Worm (Caenorhabditis elegans) whole organism, L1 larva: Measurements from ENCODE around the gene F22F4.4.

ENCODE experiments used
- C04F5.9 ChIP-seq: sonication (generic microtip); optimal IDR thresholded peaks from 2 replicates; lab custom pipeline; 2016; ENCODE audit warnings: missing genetic modification characterization, missing compliant biosample characterization
- C34B4.2 ChIP-seq: sonication (generic microtip); optimal IDR thresholded peaks from 2 replicates; lab custom pipeline; 2017; ENCODE audit warnings: mild to moderate bottlenecking, missing genetic modification characterization, missing compliant biosample characterization
- ama-1 ChIP-seq: fragments of 150-350 bp; optimal IDR thresholded peaks from 2 replicates; lab custom pipeline; 2014
- ceh-82 ChIP-seq, 3 experiments: fragments of 150-350 bp in 1 of 3; sonication (generic microtip) in 2 of 3; optimal IDR thresholded peaks; 2 replicates each; lab custom pipeline; 2014 to 2017; ENCODE audit warnings: missing biosample characterization in 3 of 3, missing genetic modification characterization in 3 of 3
- dsc-1 ChIP-seq: sonication (generic microtip); optimal IDR thresholded peaks from 2 replicates; lab custom pipeline; 2016; ENCODE audit warnings: mild to moderate bottlenecking, missing genetic modification characterization, missing compliant biosample characterization
- efl-1 ChIP-seq, 4 experiments: fragments of 150-350 bp; optimal IDR thresholded peaks in 3 of 4; peaks in 1 of 4; 1 replicate in 1 of 4; 2 replicates in 3 of 4; lab custom pipeline; 2014; ENCODE audit warnings: missing biosample characterization in 2 of 4, missing genetic modification characterization in 2 of 4, missing genetic modification reagents in 2 of 4
- efl-3 ChIP-seq: fragments of 200-800 bp; sonication (Bioruptor generic); optimal IDR thresholded peaks from 2 replicates; lab custom pipeline; 2018; ENCODE audit warnings: mild to moderate bottlenecking, missing genetic modification characterization, missing compliant biosample characterization
- egl-13 ChIP-seq: sonication (generic microtip); optimal IDR thresholded peaks from 2 replicates; lab custom pipeline; 2016; ENCODE audit warnings: missing genotype, missing genetic modification reagents, missing genetic modification characterization, missing compliant biosample characterization
- elt-2 ChIP-seq: sonication (generic microtip); optimal IDR thresholded peaks from 2 replicates; lab custom pipeline; 2016; ENCODE audit warnings: missing genetic modification characterization, mild to moderate bottlenecking, inconsistent platforms, missing compliant biosample characterization, missing genetic modification reagents
- ets-5 ChIP-seq: fragments of 200-800 bp; sonication (Bioruptor generic); IDR thresholded peaks from 2 replicates; pipeline ENCODE4 v1.3.6; 2022; ENCODE audit warnings: missing genetic modification characterization, missing compliant biosample characterization
- fos-1 ChIP-seq: fragments of 150-350 bp; optimal IDR thresholded peaks from 2 replicates; lab custom pipeline; 2014; ENCODE audit warnings: missing biosample characterization, missing genetic modification characterization
- hpl-2 ChIP-seq: fragments of 150-350 bp; optimal IDR thresholded peaks from 2 replicates; lab custom pipeline; 2014; ENCODE audit warnings: missing biosample characterization, missing genetic modification reagents, missing genetic modification characterization
- irx-1 ChIP-seq: sonication (generic microtip); optimal IDR thresholded peaks from 2 replicates; lab custom pipeline; 2016; ENCODE audit warnings: missing genetic modification characterization, missing compliant biosample characterization
- isw-1 ChIP-seq: fragments of 200-800 bp; sonication (Bioruptor generic); IDR thresholded peaks from 2 replicates; pipeline ENCODE4 v1.3.6; 2022; ENCODE audit warnings: missing genetic modification characterization, missing compliant biosample characterization
- lin-13 ChIP-seq: fragments of 150-350 bp; optimal IDR thresholded peaks from 2 replicates; lab custom pipeline; 2014; ENCODE audit warnings: missing biosample characterization, missing genetic modification reagents, missing genetic modification characterization
- lin-14 ChIP-seq: fragments of 200-800 bp; sonication (Bioruptor generic); optimal IDR thresholded peaks from 2 replicates; lab custom pipeline; 2018; ENCODE audit warnings: mild to moderate bottlenecking, missing genetic modification characterization, moderate library complexity, missing compliant biosample characterization
- lsy-2 ChIP-seq, 2 experiments: fragments of 150-350 bp; optimal IDR thresholded peaks; 2 replicates each; lab custom pipeline; 2014; ENCODE audit warnings: missing biosample characterization in 2 of 2, missing genetic modification characterization in 2 of 2
- mdl-1 ChIP-seq, 2 experiments: fragments of 150-350 bp; optimal IDR thresholded peaks; 2 replicates each; lab custom pipeline; 2014 to 2017; ENCODE audit warnings: missing biosample characterization in 2 of 2, missing genetic modification characterization in 2 of 2, inconsistent platforms in 1 of 2
- nhr-19 ChIP-seq: fragments of 200-800 bp; sonication (Bioruptor generic); conservative IDR thresholded peaks from 2 replicates; pipeline ENCODE4 v1.3.6; 2022; ENCODE audit warnings: missing genetic modification characterization, missing compliant biosample characterization
- nhr-28 ChIP-seq: fragments of 150-350 bp; optimal IDR thresholded peaks from 2 replicates; lab custom pipeline; 2014; ENCODE audit warnings: missing biosample characterization, missing genetic modification characterization
- nhr-47 ChIP-seq: sonication (generic microtip); optimal IDR thresholded peaks from 2 replicates; lab custom pipeline; 2016; ENCODE audit warnings: mild to moderate bottlenecking, missing genetic modification characterization, moderate library complexity, missing compliant biosample characterization
- nhr-85 ChIP-seq: sonication (generic microtip); peaks from one replicate; lab custom pipeline; 2016; ENCODE audit warnings: missing genetic modification characterization, inconsistent platforms, missing compliant biosample characterization
- nhr-90 ChIP-seq: sonication (generic microtip); optimal IDR thresholded peaks from 2 replicates; lab custom pipeline; 2016; ENCODE audit warnings: mild to moderate bottlenecking, missing genetic modification characterization, missing compliant biosample characterization; ENCODE audit not compliant: poor library complexity
- pax-3 ChIP-seq: fragments of 200-800 bp; sonication (Bioruptor generic); optimal IDR thresholded peaks from 2 replicates; lab custom pipeline; 2018; ENCODE audit warnings: mild to moderate bottlenecking, missing genetic modification characterization, moderate library complexity, missing compliant biosample characterization
- rnt-1 ChIP-seq: sonication (generic microtip); optimal IDR thresholded peaks from 2 replicates; lab custom pipeline; 2016; ENCODE audit warnings: mild to moderate bottlenecking, missing genetic modification characterization, moderate library complexity, missing compliant biosample characterization
- skn-1 ChIP-seq: fragments of 150-350 bp; optimal IDR thresholded peaks from 2 replicates; lab custom pipeline; 2014; ENCODE audit warnings: missing biosample characterization, missing genetic modification characterization
- sup-37 ChIP-seq: fragments of 200-800 bp; sonication (Bioruptor generic); optimal IDR thresholded peaks from 2 replicates; lab custom pipeline; 2018; ENCODE audit warnings: mild to moderate bottlenecking, missing genetic modification characterization, missing compliant biosample characterization
- swsn-7 ChIP-seq: sonication (generic microtip); optimal IDR thresholded peaks from 2 replicates; lab custom pipeline; 2016; ENCODE audit warnings: missing genetic modification characterization, missing compliant biosample characterization
- tbx-2 ChIP-seq: sonication (generic microtip); optimal IDR thresholded peaks from 2 replicates; lab custom pipeline; 2016; ENCODE audit warnings: missing genetic modification characterization, missing compliant biosample characterization
- unc-62 ChIP-seq: fragments of 150-350 bp; optimal IDR thresholded peaks from 2 replicates; lab custom pipeline; 2014; ENCODE audit warnings: missing biosample characterization, missing genetic modification reagents, missing genetic modification characterization
- unc-98 ChIP-seq: fragments of 200-800 bp; sonication (Bioruptor generic); IDR thresholded peaks from 2 replicates; pipeline ENCODE4 v1.3.6; 2022; ENCODE audit warnings: missing genetic modification characterization, missing compliant biosample characterization
- ztf-11 ChIP-seq, 2 experiments: sonication (generic microtip); optimal IDR thresholded peaks; 2 replicates each; lab custom pipeline; 2016 to 2017; ENCODE audit warnings: missing genetic modification characterization in 2 of 2, missing biosample characterization in 1 of 2, missing compliant biosample characterization in 1 of 2
- ztf-4 ChIP-seq: fragments of 150-350 bp; optimal IDR thresholded peaks from 2 replicates; lab custom pipeline; 2014; ENCODE audit warnings: missing biosample characterization, missing genetic modification characterization

F22F4.4 gene

ce11 chrX:5976206-5976960 lies 24.9 kb downstream of the F22F4.4 start (continued):
- TF ChIP-seq lin-14 (GFP tag; lab: Kevin White, UChicago) (peak; percentile 83), lsy-2 (tag; optimal IDR thresholded peaks at IDR 0.05; lab: Kevin White, UChicago) (peak; percentile 5 to 43), nhr-19 (GFP tag; lab: Robert Waterston, UW) (no peak), mdl-1 (tag; optimal IDR thresholded peaks at IDR 0.05; lab: Kevin White, UChicago) (no peak), ceh-82 (tag; optimal IDR thresholded peaks at IDR 0.05; lab: Kevin White, UChicago) (peak in 1 of 3 experiments; percentile 44), ztf-11 (tag; optimal IDR thresholded peaks at IDR 0.05; lab: Kevin White, UChicago) (no peak), pax-3 (tag; lab: Kevin White, UChicago) (no peak), ztf-4 (tag; lab: Kevin White, UChicago) (no peak), nhr-85 (tag; lab: Kevin White, UChicago) (peak; percentile 74), tbx-2 (peak; percentile 36), irx-1 (tag; lab: Kevin White, UChicago) (no peak), elt-2 (tag; lab: Kevin White, UChicago) (no peak), ets-5 (GFP tag; lab: Robert Waterston, UW) (no peak), nhr-28 (tag; lab: Kevin White, UChicago) (no peak), sup-37 (GFP tag; lab: Kevin White, UChicago) (no peak), C34B4.2 (tag; lab: Kevin White, UChicago) (no peak), egl-13 (tag; lab: Kevin White, UChicago) (peak; percentile 34), nhr-47 (tag; lab: Kevin White, UChicago) (peak; percentile 57), fos-1 (tag; lab: Kevin White, UChicago) (no peak), dsc-1 (tag; lab: Kevin White, UChicago) (peak; percentile 49), swsn-7 (tag; lab: Kevin White, UChicago) (peak; percentile 8), ama-1 (lab: Kevin White, UChicago) (no peak), C04F5.9 (tag; lab: Kevin White, UChicago) (no peak), efl-1 (optimal IDR thresholded peaks at IDR 0.05; lab: Kevin White, UChicago) (no peak), efl-1 (GFP tag; optimal IDR thresholded peaks at IDR 0.05 in 1 of 2; lab: Kevin White, UChicago) (peak in 1 of 2 experiments; percentile 56), rnt-1 (tag; lab: Kevin White, UChicago) (peak; percentile 38)

- TF ChIP-seq efl-1 (optimal IDR thresholded peaks at IDR 0.05; lab: Kevin White, UChicago) (no peak), efl-1 (GFP tag; optimal IDR thresholded peaks at IDR 0.05 in 1 of 2; lab: Kevin White, UChicago) (peak in 1 of 2 experiments; percentile 74), efl-3 (GFP tag; lab: Kevin White, UChicago) (no peak), hpl-2 (GFP tag; lab: Kevin White, UChicago) (no peak), unc-98 (GFP tag; lab: Robert Waterston, UW) (no peak)
These were observed 25.6 kb downstream of the F22F4.4 start for ce11 chrX:5975726-5976125.

- TF ChIP-seq isw-1 (GFP tag; lab: Robert Waterston, UW) (no peak), unc-62 (GFP tag; lab: Kevin White, UChicago) (no peak), lin-14 (GFP tag; lab: Kevin White, UChicago) (peak; percentile 58), lin-13 (GFP tag; lab: Kevin White, UChicago) (no peak), skn-1 (no peak)
- TF ChIP-seq, all 84 proteins: peak for 1
These were observed 26.1 kb downstream of the F22F4.4 start for ce11 chrX:5975228-5975627.

- TF ChIP-seq ztf-11 (tag; optimal IDR thresholded peaks at IDR 0.05; lab: Kevin White, UChicago) (no peak), C04F5.9 (tag; lab: Kevin White, UChicago) (no peak), sup-37 (GFP tag; lab: Kevin White, UChicago) (no peak), dsc-1 (tag; lab: Kevin White, UChicago) (no peak), nhr-90 (tag; lab: Kevin White, UChicago) (no peak), unc-62 (GFP tag; lab: Kevin White, UChicago) (no peak)
These were observed 29.1 kb downstream of the F22F4.4 start for ce11 chrX:5972212-5972611.
